Worm (Caenorhabditis elegans): ENCODE measurements around the gene T16G12.7.

The T16G12.7 gene

DNA sequence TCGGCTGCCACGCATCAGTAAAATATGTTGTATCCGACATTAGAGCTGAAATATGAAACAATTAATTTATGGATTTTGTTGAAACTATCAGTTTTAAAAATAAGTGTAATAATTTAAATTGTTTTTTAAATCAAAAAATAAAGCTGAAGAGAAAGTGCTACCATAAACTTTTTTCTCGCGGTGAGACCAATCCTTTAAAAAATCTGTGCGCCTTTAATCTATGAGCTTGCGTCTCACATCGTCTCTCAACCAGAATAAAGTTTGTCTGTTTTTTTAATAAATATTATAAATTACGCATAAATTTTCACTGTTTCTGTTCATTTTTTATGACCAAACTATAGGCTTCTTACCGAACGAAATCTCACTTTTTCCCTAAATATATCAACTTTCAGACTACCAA is 43.3 kb upstream of the T16G12.7 start, which contains the start of gene T16H12.3:
T16H12.3 (minus strand) TSS at position 51 of the 400 bp plus-strand sequence.
- TF ChIP-seq nhr-12 (tag; optimal IDR thresholded peaks at IDR 0.05) (no peak), ZK546.5 (tag; optimal IDR thresholded peaks at IDR 0.05) (no peak), nhr-237 (tag; optimal IDR thresholded peaks at IDR 0.05) (no peak), daf-12 (tag; optimal IDR thresholded peaks at IDR 0.05) (no peak), ztf-4 (tag; optimal IDR thresholded peaks at IDR 0.05) (no peak), ama-1 (optimal IDR thresholded peaks at IDR 0.05) (no peak), pha-4 (tag; optimal IDR thresholded peaks at IDR 0.05) (no peak), mml-1 (tag; optimal IDR thresholded peaks at IDR 0.05) (no peak), lin-39 (tag; optimal IDR thresholded peaks at IDR 0.05) (no peak)

ce11 chrIII:10078784-10079183 is 38.9 kb upstream of the T16G12.7 start:
- TF ChIP-seq lin-15B (tag; optimal IDR thresholded peaks at IDR 0.05) (no peak), ZK546.5 (tag; optimal IDR thresholded peaks at IDR 0.05) (no peak), ceh-9 (tag; optimal IDR thresholded peaks at IDR 0.05) (no peak)

DNA sequence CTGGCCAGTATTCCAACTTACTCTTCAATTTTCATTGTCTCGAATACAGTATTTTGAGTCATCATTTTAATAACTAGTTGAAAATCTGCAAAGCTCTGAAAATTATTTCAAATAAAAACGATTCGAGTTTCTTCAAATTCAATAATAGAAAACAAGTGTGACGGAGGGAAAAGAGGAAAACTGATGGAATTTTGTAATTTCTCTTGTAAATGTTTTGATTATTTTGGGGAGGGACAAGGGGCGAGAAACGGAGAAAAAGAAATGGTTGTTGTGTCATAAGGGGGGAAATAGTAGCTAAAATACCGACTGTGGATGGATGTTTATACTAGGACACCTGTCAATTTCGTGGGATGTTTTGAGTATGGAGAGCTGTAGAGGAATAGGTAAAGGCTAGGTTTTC is 38.2 kb upstream of the T16G12.7 start, which contains the start of gene T16G12.9:
T16G12.9 (minus strand) TSS at position 101 of the 400 bp plus-strand sequence.
- TF ChIP-seq nhr-43 (tag; optimal IDR thresholded peaks at IDR 0.05; ENCODE audit: poor library complexity, severe bottlenecking) (no peak), daf-12 (tag; optimal IDR thresholded peaks at IDR 0.05) (no peak), nhr-23 (tag; optimal IDR thresholded peaks at IDR 0.05) (no peak), ceh-82 (tag; optimal IDR thresholded peaks at IDR 0.05) (no peak), pha-4 (tag; optimal IDR thresholded peaks at IDR 0.05) (no peak), nhr-28 (tag; optimal IDR thresholded peaks at IDR 0.05) (no peak), nhr-25 (tag; optimal IDR thresholded peaks at IDR 0.05) (no peak), aly-2 (tag; optimal IDR thresholded peaks at IDR 0.05) (no peak), ZK546.5 (tag; optimal IDR thresholded peaks at IDR 0.05) (no peak)

ce11 chrIII:10076042-10076441 is 36.1 kb upstream of the T16G12.7 start:
- no peak for TF ChIP-seq ama-1 (optimal IDR thresholded peaks at IDR 0.05)
- TF ChIP-seq nfya-1 (tag; optimal IDR thresholded peaks at IDR 0.05; ENCODE audit: insufficient read depth), result peak; percentile 92

ce11 chrIII:10069278-10069677 is 29.4 kb upstream of the T16G12.7 start, which contains the start of gene T16G12.6:
Gene T16G12.6, plus strand, starts transcription at chrIII:10069578.
- no peak for TF ChIP-seq mml-1 (tag; optimal IDR thresholded peaks at IDR 0.05)
- no peak for TF ChIP-seq nfya-1 (tag; optimal IDR thresholded peaks at IDR 0.05; ENCODE audit: insufficient read depth)
- no peak for TF ChIP-seq mdl-1 (tag; optimal IDR thresholded peaks at IDR 0.05)
- TF ChIP-seq snpc-4 (tag; optimal IDR thresholded peaks at IDR 0.05), result no peak
- no peak for TF ChIP-seq ama-1 (optimal IDR thresholded peaks at IDR 0.05)
- TF ChIP-seq nhr-43 (tag; optimal IDR thresholded peaks at IDR 0.05; ENCODE audit: poor library complexity, severe bottlenecking), result no peak
- no peak for TF ChIP-seq lsy-12 (tag; optimal IDR thresholded peaks at IDR 0.05)
- no peak for TF ChIP-seq nhr-67 (tag; optimal IDR thresholded peaks at IDR 0.05)
- TF ChIP-seq ztf-11 (tag; optimal IDR thresholded peaks at IDR 0.05), result no peak
- no peak for TF ChIP-seq elt-1 (tag; optimal IDR thresholded peaks at IDR 0.05)
- no peak for TF ChIP-seq ceh-9 (tag; optimal IDR thresholded peaks at IDR 0.05)
- TF ChIP-seq hmg-11 (tag; optimal IDR thresholded peaks at IDR 0.05), result no peak

DNA sequence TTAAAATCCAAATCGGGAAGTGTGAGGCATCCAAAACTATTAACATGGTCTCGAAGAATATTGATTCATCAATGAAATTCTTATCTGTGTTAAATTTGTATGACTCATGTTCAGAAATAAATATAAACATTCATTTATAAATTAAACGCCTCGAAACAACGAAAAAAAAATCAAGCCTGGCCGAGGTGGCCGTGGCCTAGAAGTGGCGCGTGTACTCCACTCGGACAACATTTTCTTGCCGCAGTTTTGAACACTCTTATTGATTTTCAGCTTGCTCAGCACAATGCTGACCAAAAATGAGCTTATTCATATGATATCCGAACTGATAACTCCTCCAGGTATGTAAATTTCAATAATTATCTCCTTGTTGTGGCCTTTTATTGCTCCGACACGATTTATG is 24.2 kb upstream of the T16G12.7 start, which contains the start of gene ekl-6:
ekl-6 (plus strand) TSS at position 265 of the 400 bp plus-strand sequence.
- TF ChIP-seq zag-1 (tag; optimal IDR thresholded peaks at IDR 0.05) (no peak), fos-1 (tag; optimal IDR thresholded peaks at IDR 0.05) (no peak), nhr-43 (tag; optimal IDR thresholded peaks at IDR 0.05; ENCODE audit: poor library complexity, severe bottlenecking) (peak; percentile 79), nhr-23 (tag; optimal IDR thresholded peaks at IDR 0.05) (no peak), unc-39 (tag; optimal IDR thresholded peaks at IDR 0.05) (no peak), fkh-2 (tag; optimal IDR thresholded peaks at IDR 0.05) (no peak), elt-3 (tag; optimal IDR thresholded peaks at IDR 0.05) (no peak), R02D3.7 (tag; optimal IDR thresholded peaks at IDR 0.05) (no peak), ZK546.5 (tag; optimal IDR thresholded peaks at IDR 0.05) (no peak), nhr-11 (tag; optimal IDR thresholded peaks at IDR 0.05) (no peak), nhr-76 (tag; optimal IDR thresholded peaks at IDR 0.05) (no peak), sea-2 (GFP tag; optimal IDR thresholded peaks at IDR 0.05) (no peak), lin-39 (tag; optimal IDR thresholded peaks at IDR 0.05) (no peak), snpc-4 (tag; optimal IDR thresholded peaks at IDR 0.05) (peak; percentile 12), ceh-82 (tag; optimal IDR thresholded peaks at IDR 0.05) (no peak), jun-1 (tag; optimal IDR thresholded peaks at IDR 0.05) (no peak), tbx-2 (tag; optimal IDR thresholded peaks at IDR 0.05) (no peak), hmg-11 (tag; optimal IDR thresholded peaks at IDR 0.05) (peak; percentile 65), aly-2 (tag; optimal IDR thresholded peaks at IDR 0.05) (no peak), ama-1 (optimal IDR thresholded peaks at IDR 0.05) (no peak), elt-2 (tag; optimal IDR thresholded peaks at IDR 0.05) (no peak), lin-15B (tag; optimal IDR thresholded peaks at IDR 0.05) (peak; percentile 48), lsy-12 (tag; optimal IDR thresholded peaks at IDR 0.05) (peak; percentile 22), nhr-67 (tag; optimal IDR thresholded peaks at IDR 0.05) (no peak)
